Fruit fly (Drosophila melanogaster) whole organism, embryonic: Measurements from ENCODE around the gene UBL3.

Source experiments
- Adf1 ChIP-seq: fragments of 200-800 bp; sonication (Bioruptor generic); IDR thresholded peaks from 2 replicates; pipeline ENCODE4 v1.3.6; 2022; ENCODE audit warnings: missing biosample characterization, missing genetic modification characterization
- Antp ChIP-seq: fragments of 200-800 bp; sonication (Bioruptor generic); optimal IDR thresholded peaks from 3 replicates; lab custom pipeline; 2016; ENCODE audit warnings: missing biosample characterization, missing genetic modification characterization
- Atf3 ChIP-seq: fragments of 200-800 bp; sonication (Bioruptor generic); optimal IDR thresholded peaks from 3 replicates; lab custom pipeline; 2016; ENCODE audit warnings: missing biosample characterization, missing genetic modification characterization
- B-H1 ChIP-seq: fragments of 200-800 bp; sonication (Bioruptor generic); IDR thresholded peaks from 3 replicates; pipeline ENCODE4 v1.3.6; 2022; ENCODE audit warnings: missing biosample characterization, missing genetic modification characterization
- B-H2 ChIP-seq: fragments of 200-800 bp; sonication (Bioruptor generic); optimal IDR thresholded peaks from 2 replicates; lab custom pipeline; 2018; ENCODE audit warnings: missing biosample characterization, mild to moderate bottlenecking, missing genetic modification characterization
- Bgb ChIP-seq: fragments of 200-800 bp; sonication (Bioruptor generic); IDR thresholded peaks from 2 replicates; pipeline ENCODE4 v1.3.6; 2022; ENCODE audit warnings: missing biosample characterization, missing genetic modification characterization; ENCODE audit not compliant: partially characterized antibody
- CG10565 ChIP-seq: fragments of 200-800 bp; sonication (Bioruptor generic); optimal IDR thresholded peaks from 3 replicates; lab custom pipeline; 2016; ENCODE audit warnings: missing biosample characterization, mild to moderate bottlenecking, missing genetic modification characterization
- CG12219 ChIP-seq: fragments of 200-800 bp; sonication (Bioruptor generic); optimal IDR thresholded peaks from 3 replicates; lab custom pipeline; 2018; ENCODE audit warnings: missing biosample characterization, mild to moderate bottlenecking, missing genetic modification characterization
- CG1233 ChIP-seq: fragments of 200-800 bp; sonication (Bioruptor generic); optimal IDR thresholded peaks from 4 replicates; lab custom pipeline; 2018; ENCODE audit warnings: missing biosample characterization, mild to moderate bottlenecking, missing genetic modification characterization
- CG13296 ChIP-seq: fragments of 200-800 bp; sonication (Bioruptor generic); optimal IDR thresholded peaks from 3 replicates; lab custom pipeline; 2018; ENCODE audit warnings: missing biosample characterization, mild to moderate bottlenecking, missing genetic modification characterization
- CG15011 ChIP-seq: fragments of 200-800 bp; sonication (Bioruptor generic); optimal IDR thresholded peaks from 3 replicates; lab custom pipeline; 2018; ENCODE audit warnings: missing biosample characterization, mild to moderate bottlenecking, missing genetic modification characterization
- CG1529 ChIP-seq: fragments of 200-800 bp; sonication (Bioruptor generic); optimal IDR thresholded peaks from 3 replicates; lab custom pipeline; 2018; ENCODE audit warnings: missing biosample characterization, missing genetic modification characterization
- CG18599 ChIP-seq: fragments of 200-800 bp; sonication (Bioruptor generic); optimal IDR thresholded peaks from 3 replicates; lab custom pipeline; 2017; ENCODE audit warnings: missing biosample characterization, missing genetic modification characterization, mild to moderate bottlenecking, moderate library complexity, missing genetic modification reagents
- CG2199 ChIP-seq: fragments of 200-800 bp; sonication (Bioruptor generic); IDR thresholded peaks from 3 replicates; pipeline ENCODE4 v1.3.6; 2022; ENCODE audit warnings: missing biosample characterization, missing genetic modification characterization
- CG30403 ChIP-seq: fragments of 200-800 bp; sonication (Bioruptor generic); optimal IDR thresholded peaks from 3 replicates; lab custom pipeline; 2016; ENCODE audit warnings: missing biosample characterization, missing genetic modification characterization
- CG32532 ChIP-seq: fragments of 200-800 bp; sonication (Bioruptor generic); IDR thresholded peaks from 2 replicates; pipeline ENCODE4 v1.3.6; 2022; ENCODE audit warnings: missing biosample characterization, missing genetic modification characterization
- CG3995 ChIP-seq: fragments of 200-800 bp; sonication (Bioruptor generic); optimal IDR thresholded peaks from 3 replicates; lab custom pipeline; 2016; ENCODE audit warnings: missing biosample characterization, missing genetic modification characterization
- CG42726 ChIP-seq: fragments of 200-800 bp; sonication (Bioruptor generic); IDR thresholded peaks from 2 replicates; pipeline ENCODE4 v1.3.6; 2022; ENCODE audit warnings: missing biosample characterization, missing genetic modification characterization; ENCODE audit not compliant: partially characterized antibody
- CG5953 ChIP-seq: fragments of 200-800 bp; sonication (Bioruptor generic); IDR thresholded peaks from 2 replicates; pipeline ENCODE4 v1.3.6; 2022; ENCODE audit warnings: missing biosample characterization, missing genetic modification characterization
- CG9609 ChIP-seq: fragments of 200-800 bp; sonication (Bioruptor generic); optimal IDR thresholded peaks from 3 replicates; lab custom pipeline; 2016; ENCODE audit warnings: missing biosample characterization, missing genetic modification characterization
- D ChIP-seq, 2 experiments: fragments of 200-800 bp in 1 of 2; fragments of >200 bp in 1 of 2; sonication (Bioruptor generic) in 1 of 2; optimal IDR thresholded peaks; 2 replicates in 1 of 2; 3 replicates in 1 of 2; lab custom pipeline; 2017; ENCODE audit warnings: mild to moderate bottlenecking in 1 of 2, missing biosample characterization in 1 of 2, missing genetic modification characterization in 1 of 2, missing genetic modification reagents in 1 of 2
- Dip3 ChIP-seq: fragments of 200-800 bp; sonication (Bioruptor generic); optimal IDR thresholded peaks from 3 replicates; lab custom pipeline; 2016; ENCODE audit warnings: missing biosample characterization, missing genetic modification characterization
- E2f2 ChIP-seq: fragments of 200-800 bp; sonication (Bioruptor generic); IDR thresholded peaks from 2 replicates; pipeline ENCODE4 v1.3.6; 2022; ENCODE audit warnings: missing biosample characterization, missing genetic modification characterization
- HLH4C ChIP-seq: fragments of 200-800 bp; sonication (Bioruptor generic); IDR thresholded peaks from 3 replicates; pipeline ENCODE4 v1.3.6; 2022; ENCODE audit warnings: missing biosample characterization, missing genetic modification characterization; ENCODE audit not compliant: partially characterized antibody
- Hand ChIP-seq: fragments of 200-800 bp; sonication (Bioruptor generic); optimal IDR thresholded peaks from 2 replicates; lab custom pipeline; 2017; ENCODE audit warnings: mild to moderate bottlenecking, missing biosample characterization, missing genetic modification reagents, missing genetic modification characterization
- Mrtf ChIP-seq: fragments of 200-800 bp; sonication (Bioruptor generic); IDR thresholded peaks from 3 replicates; pipeline ENCODE4 v1.3.6; 2022; ENCODE audit warnings: missing biosample characterization, missing genetic modification characterization
- Rfx ChIP-seq: fragments of 200-800 bp; sonication (Bioruptor generic); IDR thresholded peaks from 2 replicates; pipeline ENCODE4 v1.3.6; 2022; ENCODE audit warnings: missing biosample characterization, missing genetic modification characterization
- Sry-β ChIP-seq: fragments of 200-800 bp; sonication (Bioruptor generic); optimal IDR thresholded peaks from 2 replicates; lab custom pipeline; 2018; ENCODE audit warnings: missing biosample characterization, mild to moderate bottlenecking, missing genetic modification characterization, moderate library complexity
- ase ChIP-seq: fragments of 200-800 bp; sonication (Bioruptor generic); IDR thresholded peaks from 3 replicates; pipeline ENCODE4 v1.3.6; 2022; ENCODE audit warnings: missing biosample characterization, missing genetic modification characterization
- br ChIP-seq: fragments of >200 bp; optimal IDR thresholded peaks from 2 replicates; lab custom pipeline; 2017
- bsh ChIP-seq, 2 experiments: fragments of 200-800 bp; sonication (Bioruptor generic); optimal IDR thresholded peaks; 2 replicates each; lab custom pipeline; 2017 to 2018; ENCODE audit warnings: mild to moderate bottlenecking in 2 of 2, missing biosample characterization in 2 of 2, missing genetic modification characterization in 2 of 2, moderate library complexity in 1 of 2
- chif ChIP-seq, 2 experiments: fragments of 200-800 bp; sonication (Bioruptor generic); optimal IDR thresholded peaks; 3 replicates each; lab custom pipeline; 2016; ENCODE audit warnings: missing biosample characterization in 2 of 2, missing genetic modification characterization in 2 of 2
- ci ChIP-seq: fragments of 200-800 bp; sonication (Bioruptor generic); IDR thresholded peaks from 3 replicates; pipeline ENCODE4 v1.3.6; 2022; ENCODE audit warnings: missing biosample characterization, missing genetic modification characterization
- crc ChIP-seq: fragments of 200-800 bp; sonication (Bioruptor generic); optimal IDR thresholded peaks from 2 replicates; lab custom pipeline; 2016; ENCODE audit warnings: missing biosample characterization, missing genetic modification characterization
- croc ChIP-seq: fragments of 200-800 bp; sonication (Bioruptor generic); conservative IDR thresholded peaks from 3 replicates; pipeline ENCODE4 v1.3.6; 2022; ENCODE audit warnings: missing biosample characterization, missing genetic modification characterization
- crp ChIP-seq, 2 experiments: fragments of 200-800 bp; sonication (Bioruptor generic); optimal IDR thresholded peaks; 2 replicates in 1 of 2; 3 replicates in 1 of 2; lab custom pipeline; 2017; ENCODE audit warnings: missing biosample characterization in 2 of 2, missing genetic modification characterization in 2 of 2, mild to moderate bottlenecking in 1 of 2, moderate library complexity in 1 of 2
- da ChIP-seq: fragments of 200-800 bp; sonication (Bioruptor generic); optimal IDR thresholded peaks from 2 replicates; lab custom pipeline; 2016; ENCODE audit warnings: missing biosample characterization, missing genetic modification characterization
- emc ChIP-seq: fragments of 200-800 bp; sonication (Bioruptor generic); optimal IDR thresholded peaks from 2 replicates; lab custom pipeline; 2016; ENCODE audit warnings: missing biosample characterization, missing genetic modification characterization
- ems ChIP-seq: fragments of 200-800 bp; sonication (Bioruptor generic); optimal IDR thresholded peaks from 3 replicates; lab custom pipeline; 2016; ENCODE audit warnings: missing biosample characterization, missing genetic modification characterization
- en ChIP-seq: fragments of 200-800 bp; sonication (Bioruptor generic); optimal IDR thresholded peaks from 2 replicates; lab custom pipeline; 2016; ENCODE audit warnings: missing biosample characterization, missing genetic modification characterization
- fd102C ChIP-seq: fragments of 200-800 bp; sonication (Bioruptor generic); optimal IDR thresholded peaks from 2 replicates; lab custom pipeline; 2018; ENCODE audit warnings: missing biosample characterization, mild to moderate bottlenecking, missing genetic modification characterization, moderate library complexity
- gcm ChIP-seq: fragments of 200-800 bp; sonication (Bioruptor generic); optimal IDR thresholded peaks from 2 replicates; lab custom pipeline; 2019; ENCODE audit warnings: missing biosample characterization, mild to moderate bottlenecking, missing genetic modification characterization, moderate library complexity
- gt ChIP-seq: fragments of 200-800 bp; sonication (Bioruptor generic); IDR thresholded peaks from 2 replicates; pipeline ENCODE4 v1.3.6; 2022; ENCODE audit warnings: missing biosample characterization, missing genetic modification characterization
- h ChIP-seq: fragments of >200 bp; optimal IDR thresholded peaks from 2 replicates; lab custom pipeline; 2017
- hbn ChIP-seq: fragments of 200-800 bp; sonication (Bioruptor generic); IDR thresholded peaks from 2 replicates; pipeline ENCODE4 v1.3.6; 2022; ENCODE audit warnings: missing biosample characterization, missing genetic modification characterization; ENCODE audit not compliant: partially characterized antibody
- jumu ChIP-seq: fragments of 200-800 bp; sonication (Bioruptor generic); optimal IDR thresholded peaks from 3 replicates; lab custom pipeline; 2016; ENCODE audit warnings: missing biosample characterization, missing genetic modification characterization
- lilli ChIP-seq: fragments of 200-800 bp; sonication (Bioruptor generic); optimal IDR thresholded peaks from 3 replicates; lab custom pipeline; 2016; ENCODE audit warnings: missing biosample characterization, missing genetic modification characterization
- pros ChIP-seq: fragments of 200-800 bp; sonication (Bioruptor generic); optimal IDR thresholded peaks from 3 replicates; lab custom pipeline; 2019; ENCODE audit warnings: missing biosample characterization, mild to moderate bottlenecking, missing genetic modification characterization, moderate library complexity
- sug ChIP-seq: fragments of 200-800 bp; optimal IDR thresholded peaks from 2 replicates; lab custom pipeline; 2019; ENCODE audit warnings: missing biosample characterization, mild to moderate bottlenecking, missing genetic modification characterization, moderate library complexity
- z ChIP-seq: fragments of 200-800 bp; sonication (Bioruptor generic); IDR thresholded peaks from 3 replicates; pipeline ENCODE4 v1.3.6; 2022; ENCODE audit warnings: missing biosample characterization, missing genetic modification characterization
- zf30C ChIP-seq: fragments of 200-800 bp; sonication (Bioruptor generic); optimal IDR thresholded peaks from 3 replicates; lab custom pipeline; 2018; ENCODE audit warnings: missing biosample characterization, mild to moderate bottlenecking, missing genetic modification characterization
- zfh1 ChIP-seq: fragments of 200-800 bp; sonication (Bioruptor generic); IDR thresholded peaks from 3 replicates; pipeline ENCODE4 v1.3.6; 2022; ENCODE audit warnings: missing biosample characterization, missing genetic modification characterization

UBL3 gene

dm6 chrX:15887247-15887616 lies 34.3 kb upstream of the UBL3 start, which contains the start of gene tay (continued):
- TF ChIP-seq CG13296 (GFP tag; lab: Kevin White, UChicago) (no peak), en (no peak), CG30403 (GFP tag; lab: Kevin White, UChicago) (peak; percentile 4), sug (tag; lab: Kevin White, UChicago) (peak; percentile 31), da (GFP tag; lab: Kevin White, UChicago) (no peak), pros (no peak), ems (GFP tag; lab: Kevin White, UChicago) (no peak), CG1233 (GFP tag; lab: Kevin White, UChicago) (no peak), hbn (GFP tag; lab: Robert Waterston, UW) (peak; percentile 46), CG15011 (GFP tag; lab: Kevin White, UChicago) (no peak), Atf3 (GFP tag; lab: Kevin White, UChicago) (no peak), CG10565 (GFP tag; lab: Kevin White, UChicago) (no peak), Rfx (GFP tag; lab: Robert Waterston, UW) (peak; percentile 63; the same call in 1 of the 2 replicates), HLH4C (GFP tag; lab: Robert Waterston, UW) (peak; percentile 74), B-H2 (GFP tag; lab: Kevin White, UChicago) (peak; percentile 15), Bgb (GFP tag; lab: Robert Waterston, UW) (peak; percentile 84), br (lab: Kevin White, UChicago) (no peak), h (no peak), CG5953 (GFP tag; lab: Robert Waterston, UW) (no peak), gcm (GFP tag; lab: Kevin White, UChicago) (no peak), Adf1 (GFP tag; lab: Robert Waterston, UW) (no peak), CG18599 (no peak), jumu (GFP tag; lab: Kevin White, UChicago) (peak; percentile 14), bsh (GFP tag; optimal IDR thresholded peaks at IDR 0.05; lab: Kevin White, UChicago) (no peak), gt (GFP tag; lab: Robert Waterston, UW) (no peak), ci (GFP tag; lab: Robert Waterston, UW) (no peak), Mrtf (GFP tag; lab: Robert Waterston, UW) (no peak), crp (GFP tag; optimal IDR thresholded peaks at IDR 0.05; lab: Kevin White, UChicago) (no peak), zfh1 (no peak), CG32532 (GFP tag; lab: Robert Waterston, UW) (peak; percentile 37; the same call in 1 of the 2 replicates), ase (GFP tag; lab: Robert Waterston, UW) (no peak), zf30C (GFP tag; lab: Kevin White, UChicago) (peak; percentile 38), lilli (GFP tag; lab: Kevin White, UChicago) (peak; percentile 17), z (GFP tag; lab: Robert Waterston, UW) (no peak), Dip3 (GFP tag; lab: Kevin White, UChicago) (no peak), CG1529 (no peak), B-H1 (GFP tag; lab: Robert Waterston, UW) (no peak), croc (no peak), CG2199 (GFP tag; lab: Robert Waterston, UW) (peak; percentile 55; the same call in 2 of the 3 replicates), chif (GFP tag; optimal IDR thresholded peaks at IDR 0.05; lab: Kevin White, UChicago) (no peak), CG9609 (GFP tag; lab: Kevin White, UChicago) (no peak), Antp (GFP tag; lab: Kevin White, UChicago) (peak; percentile 31), crc (GFP tag; lab: Kevin White, UChicago) (no peak), fd102C (GFP tag; lab: Kevin White, UChicago) (no peak), Hand (GFP tag; lab: Kevin White, UChicago) (no peak), D (optimal IDR thresholded peaks at IDR 0.05; lab: Kevin White, UChicago) (no peak), D (GFP tag; optimal IDR thresholded peaks at IDR 0.05; lab: Kevin White, UChicago) (no peak), CG12219 (GFP tag; lab: Kevin White, UChicago) (no peak), Sry-β (GFP tag; lab: Kevin White, UChicago) (no peak), CG42726 (GFP tag; lab: Robert Waterston, UW) (peak; percentile 63), E2f2 (peak; percentile 32; the same call in 1 of the 2 replicates), emc (GFP tag; lab: Kevin White, UChicago) (no peak), CG3995 (GFP tag; lab: Kevin White, UChicago) (peak; percentile 98)
